Fruit fly (Drosophila melanogaster): Measurements from ENCODE around the gene CG2533.

The CG2533 gene

DNA sequence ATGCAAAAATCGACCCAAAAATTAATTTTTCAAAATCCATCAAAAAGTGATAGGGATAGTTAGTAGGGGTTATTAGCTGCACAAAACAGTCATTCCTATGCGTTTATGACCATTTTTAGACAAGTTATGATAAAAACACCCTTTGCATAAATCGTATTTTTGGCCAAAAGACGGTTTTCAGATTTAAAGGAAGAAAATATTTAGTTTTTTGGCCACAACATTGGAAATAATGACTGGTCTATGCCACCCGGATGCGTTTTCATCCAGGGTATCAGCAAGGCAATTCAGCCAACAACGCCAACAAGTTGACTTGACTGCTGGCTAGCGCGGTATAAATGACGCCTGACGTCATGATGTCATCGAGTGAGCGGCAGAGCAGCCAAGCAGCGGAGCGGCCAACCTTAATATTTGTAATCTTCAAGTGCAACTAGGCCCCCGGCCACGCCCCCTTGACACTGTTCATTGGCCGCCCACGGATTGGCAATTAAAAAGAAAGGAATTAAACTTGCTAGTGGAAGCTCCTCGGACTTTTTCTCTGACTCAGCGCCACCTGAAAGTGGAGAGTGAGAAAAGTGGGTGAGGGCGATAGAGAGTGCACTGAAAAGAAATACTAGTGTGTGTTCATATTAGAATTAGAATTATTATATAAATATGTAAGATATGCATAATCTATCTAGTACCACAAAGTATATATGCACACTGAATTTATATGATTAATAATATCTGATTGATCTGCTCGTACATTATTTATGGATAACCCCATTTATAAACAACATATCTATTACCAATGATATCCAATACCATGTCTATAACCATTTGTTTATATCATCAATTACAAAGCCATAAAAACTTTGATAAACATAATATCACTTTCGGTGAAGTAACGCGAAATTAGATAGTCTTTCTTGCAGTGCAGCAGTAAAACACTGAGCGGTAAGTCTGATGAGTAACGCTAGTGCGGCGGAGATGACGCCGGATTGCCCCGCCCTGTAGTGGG lies 44.0 kb downstream of the CG2533 start:
- peak; percentile 97 for TF ChIP-seq noc (tag; optimal IDR thresholded peaks at IDR 0.05)

- TF ChIP-seq noc (tag; optimal IDR thresholded peaks at IDR 0.05): no peak
These were observed 45.5 kb downstream of the CG2533 start, which contains the start of gene CG1572 for dm6 chrX:11558389-11558908. TSS of gene CG1572 (minus strand) at chrX:11558654.

DNA sequence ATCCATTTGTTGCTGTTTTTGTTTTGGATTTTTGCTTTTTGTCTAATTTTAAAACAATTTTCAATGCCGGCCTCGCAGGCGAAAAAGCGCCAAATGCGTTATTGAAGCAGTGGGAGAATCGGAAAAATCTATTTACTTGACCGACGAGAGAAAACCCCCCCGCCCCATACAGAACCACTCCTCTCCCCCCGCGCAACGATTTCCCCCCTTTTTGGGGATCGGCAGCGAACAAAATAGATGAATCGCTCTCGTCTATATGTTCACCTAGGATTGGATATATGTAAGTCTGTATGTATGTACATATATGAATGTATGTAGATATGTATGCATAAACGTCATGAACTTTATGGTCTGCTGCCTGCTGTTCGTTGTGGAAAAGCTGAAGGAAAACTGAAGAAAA lies 47.2 kb downstream of the CG2533 start:
- TF ChIP-seq noc (tag; optimal IDR thresholded peaks at IDR 0.05): no peak

DNA sequence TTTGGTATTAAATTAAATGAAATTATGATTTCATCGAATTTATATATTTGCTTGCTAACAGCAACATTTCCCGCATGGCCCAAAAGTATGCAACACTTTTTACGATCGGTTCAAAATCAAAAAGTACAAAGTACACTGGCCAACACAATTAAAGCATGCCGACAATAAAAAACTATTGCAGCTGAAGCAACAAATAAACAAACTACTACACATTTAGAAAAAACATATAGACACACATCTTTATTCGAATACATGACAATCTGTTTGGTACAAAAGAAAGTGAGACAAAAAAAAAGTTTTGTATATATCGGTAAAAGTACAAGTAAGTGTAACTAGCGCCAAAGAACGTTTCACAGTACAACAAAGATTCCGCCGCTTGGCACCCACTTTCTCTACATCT lies 48.9 kb downstream of the CG2533 start:
- no peak for TF ChIP-seq noc (tag; optimal IDR thresholded peaks at IDR 0.05)

Measured in whole organism, larva.